Worm (Caenorhabditis elegans) whole organism, L3 larva: ENCODE measurements around the gene spas-1.

Experiments
- R02D3.7 ChIP-seq: fragments of 150-350 bp; optimal IDR thresholded peaks from 2 replicates; lab custom pipeline; 2014; ENCODE audit warnings: missing biosample characterization, missing genetic modification characterization
- ZK546.5 ChIP-seq: sonication (generic microtip); optimal IDR thresholded peaks from 2 replicates; lab custom pipeline; 2017; ENCODE audit warnings: missing biosample characterization, missing genetic modification characterization
- aly-2 ChIP-seq: fragments of 150-350 bp; optimal IDR thresholded peaks from 2 replicates; lab custom pipeline; 2014; ENCODE audit warnings: missing biosample characterization, missing genetic modification characterization
- ama-1 ChIP-seq: fragments of 150-350 bp; optimal IDR thresholded peaks from 2 replicates; lab custom pipeline; 2018
- ceh-16 ChIP-seq: sonication (generic microtip); optimal IDR thresholded peaks from 2 replicates; lab custom pipeline; 2017; ENCODE audit warnings: missing biosample characterization, missing genetic modification characterization
- ceh-28 ChIP-seq: fragments of 150-350 bp; optimal IDR thresholded peaks from 2 replicates; lab custom pipeline; 2014; ENCODE audit warnings: missing biosample characterization, missing genetic modification reagents, missing genetic modification characterization
- ceh-82 ChIP-seq: fragments of 150-350 bp; optimal IDR thresholded peaks from 2 replicates; lab custom pipeline; 2014; ENCODE audit warnings: missing biosample characterization, missing genetic modification characterization
- ceh-9 ChIP-seq: sonication (generic microtip); optimal IDR thresholded peaks from 2 replicates; lab custom pipeline; 2018; ENCODE audit warnings: missing biosample characterization, missing genetic modification characterization
- daf-12 ChIP-seq: fragments of 150-350 bp; optimal IDR thresholded peaks from 2 replicates; lab custom pipeline; 2014; ENCODE audit warnings: missing biosample characterization, missing genetic modification reagents, missing genetic modification characterization
- egl-27 ChIP-seq: sonication (generic microtip); optimal IDR thresholded peaks from 4 replicates; lab custom pipeline; 2017; ENCODE audit warnings: missing biosample characterization, missing genetic modification reagents, missing genetic modification characterization
- egl-5 ChIP-seq: fragments of 150-350 bp; optimal IDR thresholded peaks from 2 replicates; lab custom pipeline; 2017; ENCODE audit warnings: missing biosample characterization, missing genetic modification reagents, missing genetic modification characterization, inconsistent platforms
- elt-1 ChIP-seq: fragments of 150-350 bp; optimal IDR thresholded peaks from 2 replicates; lab custom pipeline; 2014; ENCODE audit warnings: missing biosample characterization, missing genetic modification characterization
- elt-2 ChIP-seq: sonication (generic microtip); optimal IDR thresholded peaks from 2 replicates; lab custom pipeline; 2016; ENCODE audit warnings: missing genetic modification reagents, mild to moderate bottlenecking, missing genetic modification characterization, missing compliant biosample characterization
- fos-1 ChIP-seq: fragments of 150-350 bp; optimal IDR thresholded peaks from 2 replicates; lab custom pipeline; 2014; ENCODE audit warnings: missing biosample characterization, missing genetic modification characterization
- hmg-11 ChIP-seq: sonication (generic microtip); optimal IDR thresholded peaks from 2 replicates; lab custom pipeline; 2016; ENCODE audit warnings: missing genetic modification characterization, missing compliant biosample characterization
- jun-1 ChIP-seq: fragments of 150-350 bp; optimal IDR thresholded peaks from 2 replicates; lab custom pipeline; 2014; ENCODE audit warnings: missing biosample characterization, missing genetic modification reagents, missing genetic modification characterization
- lin-15B ChIP-seq: fragments of 150-350 bp; optimal IDR thresholded peaks from 2 replicates; lab custom pipeline; 2014; ENCODE audit warnings: missing biosample characterization, missing genetic modification characterization
- lin-39 ChIP-seq: fragments of 150-350 bp; optimal IDR thresholded peaks from 2 replicates; lab custom pipeline; 2018; ENCODE audit warnings: missing biosample characterization, missing genetic modification reagents, missing genetic modification characterization
- mdl-1 ChIP-seq: fragments of 150-350 bp; optimal IDR thresholded peaks from 2 replicates; lab custom pipeline; 2014; ENCODE audit warnings: missing biosample characterization, missing genetic modification characterization
- mml-1 ChIP-seq: fragments of 150-350 bp; sonication (generic microtip); optimal IDR thresholded peaks from 3 replicates; lab custom pipeline; 2014; ENCODE audit warnings: missing biosample characterization, missing genetic modification characterization
- nfya-1 ChIP-seq: sonication (generic microtip); optimal IDR thresholded peaks from 2 replicates; lab custom pipeline; 2017; ENCODE audit warnings: missing genetic modification characterization, mild to moderate bottlenecking, missing compliant biosample characterization, antibody characterized with exemption, moderate library complexity; ENCODE audit not compliant: insufficient read depth
- nhr-12 ChIP-seq: fragments of 150-350 bp; optimal IDR thresholded peaks from 2 replicates; lab custom pipeline; 2014; ENCODE audit warnings: missing biosample characterization, missing genetic modification characterization
- nhr-23 ChIP-seq: fragments of 150-350 bp; optimal IDR thresholded peaks from 2 replicates; lab custom pipeline; 2014; ENCODE audit warnings: missing biosample characterization, missing genetic modification reagents, missing genetic modification characterization
- nhr-237 ChIP-seq: fragments of 150-350 bp; optimal IDR thresholded peaks from 2 replicates; lab custom pipeline; 2014; ENCODE audit warnings: missing biosample characterization, missing genetic modification characterization
- nhr-28 ChIP-seq: fragments of 150-350 bp; optimal IDR thresholded peaks from 2 replicates; lab custom pipeline; 2014; ENCODE audit warnings: missing biosample characterization, missing genetic modification characterization
- nhr-43 ChIP-seq: sonication (generic microtip); optimal IDR thresholded peaks from 2 replicates; lab custom pipeline; 2016; ENCODE audit warnings: mild to moderate bottlenecking, missing genetic modification characterization, missing compliant biosample characterization; ENCODE audit not compliant: poor library complexity, severe bottlenecking
- nhr-67 ChIP-seq: fragments of 150-350 bp; optimal IDR thresholded peaks from 2 replicates; lab custom pipeline; 2014; ENCODE audit warnings: missing biosample characterization, missing genetic modification characterization
- nhr-76 ChIP-seq: fragments of 150-350 bp; sonication (generic microtip); optimal IDR thresholded peaks from 5 replicates; lab custom pipeline; 2014; ENCODE audit warnings: missing biosample characterization, missing genetic modification characterization
- pha-4 ChIP-seq: fragments of 150-350 bp; optimal IDR thresholded peaks from 2 replicates; lab custom pipeline; 2014; ENCODE audit warnings: missing biosample characterization, missing genetic modification reagents, missing genetic modification characterization
- pqm-1 ChIP-seq: fragments of 150-350 bp; optimal IDR thresholded peaks from 2 replicates; lab custom pipeline; 2017; ENCODE audit warnings: missing biosample characterization, missing genetic modification characterization, inconsistent platforms
- skn-1 ChIP-seq: fragments of 150-350 bp; optimal IDR thresholded peaks from 2 replicates; lab custom pipeline; 2014; ENCODE audit warnings: missing biosample characterization, missing genetic modification characterization
- snpc-4 ChIP-seq: fragments of 150-350 bp; optimal IDR thresholded peaks from 2 replicates; lab custom pipeline; 2014; ENCODE audit warnings: missing biosample characterization, missing genetic modification characterization
- tbx-2 ChIP-seq: sonication (generic microtip); optimal IDR thresholded peaks from 2 replicates; lab custom pipeline; 2016; ENCODE audit warnings: mild to moderate bottlenecking, missing genetic modification characterization, missing compliant biosample characterization
- unc-39 ChIP-seq: sonication (generic microtip); optimal IDR thresholded peaks from 4 replicates; lab custom pipeline; 2017; ENCODE audit warnings: missing biosample characterization, missing genetic modification characterization
- unc-62 ChIP-seq: fragments of 150-350 bp; sonication (generic microtip); optimal IDR thresholded peaks from 4 replicates; lab custom pipeline; 2014; ENCODE audit warnings: missing biosample characterization, missing genetic modification reagents, missing genetic modification characterization
- ztf-11 ChIP-seq: fragments of 150-350 bp; optimal IDR thresholded peaks from 2 replicates; lab custom pipeline; 2014; ENCODE audit warnings: missing biosample characterization, missing genetic modification characterization
- ztf-4 ChIP-seq: fragments of 150-350 bp; optimal IDR thresholded peaks from 2 replicates; lab custom pipeline; 2014; ENCODE audit warnings: missing biosample characterization, missing genetic modification characterization

spas-1 gene

ce11 chrV:9212499-9212898, 36.9 kb downstream of the spas-1 start (continued):
- peak; percentile 92 for TF ChIP-seq egl-5 (tag; lab: Kevin White, UChicago)
- TF ChIP-seq jun-1 (tag; lab: Kevin White, UChicago), result no peak
- TF ChIP-seq aly-2, result no peak
- TF ChIP-seq skn-1 (tag; lab: Kevin White, UChicago), result no peak
- no peak for TF ChIP-seq mdl-1
- peak; percentile 54 for TF ChIP-seq nhr-23
- TF ChIP-seq ztf-11 (tag; lab: Kevin White, UChicago), result no peak
- TF ChIP-seq nfya-1 (tag; lab: Kevin White, UChicago), result peak; percentile 81
- no peak for TF ChIP-seq R02D3.7 (tag; lab: Kevin White, UChicago)
- TF ChIP-seq ceh-9 (tag; lab: Kevin White, UChicago), result no peak
- peak; percentile 73 for TF ChIP-seq snpc-4 (tag; lab: Kevin White, UChicago)
- TF ChIP-seq nhr-237 (tag; lab: Kevin White, UChicago), result no peak

ce11 chrV:9213554-9213953, 38.0 kb downstream of the spas-1 start, which contains the start of gene mdt-27:
TSS of gene mdt-27 (minus strand) at chrV:9213654.
- no peak for TF ChIP-seq lin-39 (tag; lab: Kevin White, UChicago)
- TF ChIP-seq ZK546.5, result no peak

- TF ChIP-seq ztf-11 (tag; lab: Kevin White, UChicago) (no peak), ceh-28 (tag; lab: Kevin White, UChicago) (no peak), mdl-1 (no peak), fos-1 (tag; lab: Kevin White, UChicago) (no peak), ama-1 (lab: Kevin White, UChicago) (no peak), nhr-43 (no peak), nhr-76 (tag; lab: Kevin White, UChicago) (no peak), nhr-23 (no peak)
Measured at ce11 chrV:9217158-9217557, 41.6 kb downstream of the spas-1 start, which contains the start of gene pacs-1. TSS of gene pacs-1 (minus strand) at chrV:9217258.

DNA sequence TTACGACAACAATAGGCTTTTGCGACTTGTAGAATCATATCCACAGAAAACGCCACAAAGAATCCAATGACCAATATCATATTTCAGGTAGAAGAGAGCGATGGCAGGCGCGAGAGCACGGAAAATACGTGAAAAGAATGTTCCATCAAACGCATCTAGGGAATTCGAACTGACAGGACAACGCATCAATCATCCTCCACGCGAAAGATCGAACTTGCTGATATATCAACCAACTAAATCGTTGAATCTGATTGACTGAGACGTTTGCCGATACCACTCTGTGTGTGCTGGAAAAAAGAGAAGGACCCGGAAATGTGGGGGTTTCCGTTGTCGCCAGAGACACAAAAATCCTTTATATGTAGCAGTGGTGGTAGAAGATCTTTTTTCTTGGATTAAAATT, 42.6 kb downstream of the spas-1 start:
- TF ChIP-seq unc-62 (peak; percentile 93), nhr-12 (tag; lab: Kevin White, UChicago) (no peak), lin-39 (tag; lab: Kevin White, UChicago) (peak; percentile 54), elt-1 (tag; lab: Kevin White, UChicago) (peak; percentile 84)

DNA sequence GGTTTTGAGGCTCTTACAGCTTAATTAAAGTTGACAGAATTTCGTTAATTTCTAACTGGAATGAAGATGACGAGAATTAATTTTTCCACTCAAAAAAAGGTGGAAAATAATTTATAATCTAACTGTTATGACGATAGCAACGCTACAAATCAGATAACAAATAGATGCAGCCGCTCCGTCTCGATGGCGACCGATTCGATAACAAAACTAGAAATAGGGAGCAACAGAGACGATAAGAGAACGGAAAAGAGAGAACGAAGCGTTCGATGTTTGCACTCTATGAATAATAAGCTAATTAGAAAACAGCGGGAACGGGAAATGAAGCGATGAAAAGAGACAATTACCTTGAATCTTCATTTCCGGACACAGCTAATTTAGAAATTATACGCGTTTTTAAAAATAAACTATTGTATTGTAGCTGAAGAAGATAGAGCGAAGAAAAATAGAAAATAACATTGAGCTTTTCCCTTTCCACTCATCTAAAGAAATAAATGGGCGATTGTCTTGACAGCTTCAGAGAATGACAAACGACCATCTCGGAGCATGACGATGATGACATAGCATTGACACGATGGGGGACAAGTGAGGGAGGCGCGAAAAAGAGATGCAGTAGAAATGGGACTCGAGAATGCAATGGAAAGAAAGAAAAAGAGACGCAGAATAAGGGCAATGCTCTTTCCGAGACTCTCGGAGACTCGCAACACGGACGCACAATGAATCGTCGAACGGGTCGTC, 43.2 kb downstream of the spas-1 start:
- TF ChIP-seq pqm-1 (tag; lab: Kevin White, UChicago) (peak; percentile 45), snpc-4 (tag; lab: Kevin White, UChicago) (peak; percentile 13), hmg-11 (tag; lab: Kevin White, UChicago) (no peak), lin-39 (tag; lab: Kevin White, UChicago) (peak; percentile 71), ZK546.5 (no peak), nhr-28 (tag; lab: Kevin White, UChicago) (no peak), unc-62 (peak; percentile 92), nfya-1 (tag; lab: Kevin White, UChicago) (peak; percentile 47), elt-2 (tag; lab: Kevin White, UChicago) (peak; percentile 77), egl-27 (tag; lab: Kevin White, UChicago) (no peak), skn-1 (tag; lab: Kevin White, UChicago) (peak; percentile 67), lin-15B (tag; lab: Kevin White, UChicago) (peak; percentile 5)

DNA sequence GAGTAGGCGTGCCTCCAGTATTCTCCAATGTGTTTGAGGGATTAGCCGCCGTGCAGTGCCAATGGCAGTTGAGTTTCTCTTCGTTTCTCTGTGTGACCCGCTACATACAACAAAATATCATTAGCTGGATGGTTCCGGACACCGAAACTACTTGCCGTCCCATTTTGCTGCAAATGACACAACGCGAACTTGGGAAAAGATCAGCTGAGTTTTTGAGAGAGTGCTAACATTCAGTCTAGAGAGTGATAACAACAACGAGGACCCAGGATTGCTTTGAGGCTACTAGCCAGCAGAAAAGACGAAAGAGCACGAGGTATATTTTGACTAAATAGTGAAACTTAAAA, 43.8 kb downstream of the spas-1 start:
- TF ChIP-seq tbx-2 (tag; lab: Kevin White, UChicago) (no peak), pqm-1 (tag; lab: Kevin White, UChicago) (no peak), hmg-11 (tag; lab: Kevin White, UChicago) (no peak), nhr-43 (no peak), egl-27 (tag; lab: Kevin White, UChicago) (no peak), mml-1 (tag; lab: Kevin White, UChicago) (no peak), pha-4 (tag; lab: Kevin White, UChicago) (no peak), ceh-16 (tag; lab: Kevin White, UChicago) (no peak), nhr-67 (tag; lab: Kevin White, UChicago) (no peak), unc-39 (tag; lab: Kevin White, UChicago) (no peak), aly-2 (no peak), daf-12 (tag; lab: Kevin White, UChicago) (no peak), unc-62 (no peak), ztf-4 (tag; lab: Kevin White, UChicago) (no peak), ZK546.5 (no peak), ceh-82 (tag; lab: Kevin White, UChicago) (no peak), nfya-1 (tag; lab: Kevin White, UChicago) (no peak), jun-1 (tag; lab: Kevin White, UChicago) (no peak), lin-15B (tag; lab: Kevin White, UChicago) (no peak), elt-2 (tag; lab: Kevin White, UChicago) (no peak)
